Fruit fly (Drosophila melanogaster): ENCODE results near the gene knk.

Gene knk

DNA sequence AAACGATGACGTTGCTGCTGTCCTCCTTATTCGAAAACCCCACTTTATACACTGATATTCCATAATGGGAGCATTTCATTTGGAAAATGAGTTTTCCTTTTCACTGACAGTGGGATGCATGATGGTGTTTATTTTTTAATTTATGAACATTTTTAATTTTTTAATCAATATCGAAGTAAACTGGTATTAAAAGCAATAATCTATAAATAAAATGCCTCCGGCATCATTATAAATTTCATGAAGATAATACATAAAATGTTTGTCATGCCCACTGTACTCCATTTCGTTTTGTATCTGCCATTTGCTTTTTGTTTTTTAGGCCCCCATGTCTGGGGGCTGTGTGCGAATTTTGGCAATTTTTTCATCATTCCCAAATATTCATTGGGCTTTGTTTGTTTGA lies 4.6 kb upstream of the knk start (continued):
- TF ChIP-seq zen (tag; optimal IDR thresholded peaks at IDR 0.05) (no peak), CG15073 (GFP tag; optimal IDR thresholded peaks at IDR 0.05) (no peak), CG4424 (GFP tag; optimal IDR thresholded peaks at IDR 0.05) (peak; percentile 46), fd3F (GFP tag; optimal IDR thresholded peaks at IDR 0.05) (peak; percentile 51), Aef1 (GFP tag; IDR thresholded peaks at IDR 0.05) (no peak; the same call in 2 of the 3 replicates), CHES-1-like (GFP tag; optimal IDR thresholded peaks at IDR 0.05) (no peak), fd64A (GFP tag; optimal IDR thresholded peaks at IDR 0.05) (no peak), Fer3 (tag; optimal IDR thresholded peaks at IDR 0.05) (peak; percentile 69), tap (tag; optimal IDR thresholded peaks at IDR 0.05) (peak; percentile 45), wdn (GFP tag; IDR thresholded peaks at IDR 0.05) (peak; percentile 59; the same call in 1 of the 2 replicates), zfh2 (GFP tag; optimal IDR thresholded peaks at IDR 0.05) (peak; percentile 1), run (tag; optimal IDR thresholded peaks at IDR 0.05) (peak; percentile 27), CG30403 (GFP tag; optimal IDR thresholded peaks at IDR 0.05) (peak; percentile 60), stwl (tag; optimal IDR thresholded peaks at IDR 0.05) (no peak), Tbp (GFP tag; optimal IDR thresholded peaks at IDR 0.05) (no peak), CG9437 (GFP tag; optimal IDR thresholded peaks at IDR 0.05) (peak; percentile 29), MTF-1 (GFP tag; optimal IDR thresholded peaks at IDR 0.05; ENCODE audit: borderline replicate concordance) (no peak), al (GFP tag; IDR thresholded peaks at IDR 0.05) (peak; percentile 51; the same call in 1 of the 2 replicates), CG7963 (GFP tag; IDR thresholded peaks at IDR 0.05; ENCODE audit: partially characterized antibody) (no peak), NfI (GFP tag; optimal IDR thresholded peaks at IDR 0.05) (peak; percentile 41), H15 (GFP tag; IDR thresholded peaks at IDR 0.05) (peak; percentile 59; the same call in 1 of the 3 replicates), CG18764 (GFP tag; optimal IDR thresholded peaks at IDR 0.05) (peak; percentile 43), prd (optimal IDR thresholded peaks at IDR 0.05) (no peak), prd (GFP tag; IDR thresholded peaks at IDR 0.05) (peak; percentile 67), CG4617 (GFP tag; optimal IDR thresholded peaks at IDR 0.05; ENCODE audit: borderline replicate concordance) (no peak), Atf3 (GFP tag; optimal IDR thresholded peaks at IDR 0.05) (no peak), CG34224 (GFP tag; IDR thresholded peaks at IDR 0.05; ENCODE audit: partially characterized antibody) (no peak), CG16863 (GFP tag; optimal IDR thresholded peaks at IDR 0.05) (no peak), ttk (GFP tag; IDR thresholded peaks at IDR 0.05) (peak; percentile 61), maf-S (GFP tag; optimal IDR thresholded peaks at IDR 0.05) (no peak), Chrac-16 (GFP tag; optimal IDR thresholded peaks at IDR 0.05) (peak; percentile 28), NC2β (GFP tag; optimal IDR thresholded peaks at IDR 0.05) (no peak), CG11247 (GFP tag; IDR thresholded peaks at IDR 0.05) (peak; percentile 54; the same call in 1 of the 2 replicates), CG9797 (GFP tag; optimal IDR thresholded peaks at IDR 0.05) (no peak), Jarid2 (GFP tag; optimal IDR thresholded peaks at IDR 0.05) (no peak), sob (GFP tag; IDR thresholded peaks at IDR 0.05) (peak; percentile 67), Myb (GFP tag; optimal IDR thresholded peaks at IDR 0.05) (peak; percentile 8), Camta (GFP tag; optimal IDR thresholded peaks at IDR 0.05) (peak; percentile 30), ken (GFP tag; IDR thresholded peaks at IDR 0.05) (no peak), CG18476 (GFP tag; optimal IDR thresholded peaks at IDR 0.05) (peak; percentile 22), CG8281 (tag; optimal IDR thresholded peaks at IDR 0.05) (peak; percentile 20), schlank (tag; optimal IDR thresholded peaks at IDR 0.05) (no peak), Atf-2 (GFP tag; optimal IDR thresholded peaks at IDR 0.05) (no peak), gce (GFP tag; IDR thresholded peaks at IDR 0.05) (no peak; the same call in 2 of the 3 replicates), emc (GFP tag; optimal IDR thresholded peaks at IDR 0.05) (no peak), CG4360 (GFP tag; IDR thresholded peaks at IDR 0.05) (no peak), hkb (optimal IDR thresholded peaks at IDR 0.05) (no peak), hkb (GFP tag; IDR thresholded peaks at IDR 0.05) (peak; percentile 78), CG3281 (GFP tag; optimal IDR thresholded peaks at IDR 0.05) (peak; percentile 65), wek (GFP tag; optimal IDR thresholded peaks at IDR 0.05) (no peak), CG15011 (GFP tag; optimal IDR thresholded peaks at IDR 0.05) (peak; percentile 37), TFAM (GFP tag; optimal IDR thresholded peaks at IDR 0.05) (no peak)

Measured in whole organism, embryonic.